Worm (Caenorhabditis elegans): ENCODE results near the gene epic-1.

epic-1 gene

DNA sequence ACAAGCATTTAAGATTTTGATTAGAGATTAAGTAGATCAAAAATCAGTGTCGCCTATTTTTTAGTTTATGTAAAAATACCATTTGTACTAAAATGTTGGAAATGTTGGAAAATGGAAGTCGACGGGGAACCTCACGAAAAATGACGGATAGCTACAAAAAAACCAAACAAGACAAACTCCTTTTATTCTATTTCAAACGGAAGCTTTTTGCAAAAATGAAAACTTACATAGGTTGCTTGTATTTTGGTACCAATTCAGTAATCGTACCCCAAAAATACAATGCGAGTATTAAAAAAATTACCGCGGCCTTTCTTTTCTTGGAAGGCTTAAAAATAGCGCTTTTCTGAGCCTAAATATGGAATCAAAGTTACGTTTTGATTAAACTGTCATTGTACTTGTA lies 17.7 kb downstream of the epic-1 start:
- no peak for TF ChIP-seq lsy-27 (tag; optimal IDR thresholded peaks at IDR 0.05; ENCODE audit: borderline replicate concordance, insufficient read depth)
- no peak for TF ChIP-seq rec-8 (tag; optimal IDR thresholded peaks at IDR 0.05)
- TF ChIP-seq nhr-27 (tag; optimal IDR thresholded peaks at IDR 0.05) = no peak
- TF ChIP-seq B0261.1 (tag; optimal IDR thresholded peaks at IDR 0.05) = no peak
- no peak for TF ChIP-seq nfya-1 (tag; optimal IDR thresholded peaks at IDR 0.05; ENCODE audit: borderline replicate concordance, insufficient read depth)
- TF ChIP-seq sea-2 (GFP tag; IDR thresholded peaks at IDR 0.05) = no peak
- TF ChIP-seq Y53G8AR.9 (GFP tag; conservative IDR thresholded peaks at IDR 0.05) = no peak
- TF ChIP-seq hlh-12 (tag; optimal IDR thresholded peaks at IDR 0.05) = no peak
- no peak for TF ChIP-seq mel-28 (tag; optimal IDR thresholded peaks at IDR 0.05; ENCODE audit: borderline replicate concordance)
- TF ChIP-seq nfyb-1 (GFP tag; IDR thresholded peaks at IDR 0.05) = no peak
- TF ChIP-seq F33H1.4 (GFP tag; IDR thresholded peaks at IDR 0.05) = no peak
- no peak for TF ChIP-seq let-607 (tag; optimal IDR thresholded peaks at IDR 0.05)

DNA sequence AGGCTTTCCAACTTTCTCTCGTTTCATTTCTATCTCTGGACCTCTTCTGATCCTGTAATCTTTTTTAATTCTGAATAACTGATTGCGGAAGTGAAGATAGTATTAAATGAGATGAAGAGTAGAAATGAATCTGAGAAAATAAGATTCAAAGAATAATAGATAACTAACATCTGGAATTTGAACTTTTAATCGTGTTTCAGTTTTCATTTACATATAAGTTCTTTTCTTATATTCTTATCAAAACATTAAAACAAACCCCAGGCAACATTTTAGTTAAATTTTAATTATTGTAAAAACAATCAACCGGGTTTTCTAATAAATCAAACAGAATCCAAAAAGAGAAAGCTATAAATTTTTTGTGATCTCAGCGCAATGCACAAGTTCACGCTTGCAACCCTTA lies 18.5 kb downstream of the epic-1 start:
- TF ChIP-seq attf-6 (GFP tag; IDR thresholded peaks at IDR 0.05) = no peak
- TF ChIP-seq F49E8.2 (tag; optimal IDR thresholded peaks at IDR 0.05; ENCODE audit: insufficient read depth) = no peak
- TF ChIP-seq gei-17 (GFP tag; optimal IDR thresholded peaks at IDR 0.05) = no peak
- TF ChIP-seq him-1 (tag; optimal IDR thresholded peaks at IDR 0.05) = no peak
- no peak for TF ChIP-seq ztf-6 (GFP tag; IDR thresholded peaks at IDR 0.05)
- TF ChIP-seq hmg-20 (GFP tag; IDR thresholded peaks at IDR 0.05) = no peak
- no peak for TF ChIP-seq hlh-12 (tag; optimal IDR thresholded peaks at IDR 0.05)
- no peak for TF ChIP-seq ztf-26 (tag; optimal IDR thresholded peaks at IDR 0.05)
- TF ChIP-seq ama-1 (optimal IDR thresholded peaks at IDR 0.05) = no peak
- TF ChIP-seq ama-1 (GFP tag; optimal IDR thresholded peaks at IDR 0.05) = no peak
- TF ChIP-seq dox-1 (GFP tag; IDR thresholded peaks at IDR 0.05) = no peak
- TF ChIP-seq nfyb-1 (GFP tag; IDR thresholded peaks at IDR 0.05) = no peak
- no peak for TF ChIP-seq lin-35 (GFP tag; optimal IDR thresholded peaks at IDR 0.05)
- no peak for TF ChIP-seq mes-4 (tag; optimal IDR thresholded peaks at IDR 0.05)
- no peak for TF ChIP-seq C17E4.6 (GFP tag; IDR thresholded peaks at IDR 0.05)
- TF ChIP-seq cebp-2 (GFP tag; IDR thresholded peaks at IDR 0.05) = no peak
- TF ChIP-seq nhr-80 (tag; optimal IDR thresholded peaks at IDR 0.05) = no peak

DNA sequence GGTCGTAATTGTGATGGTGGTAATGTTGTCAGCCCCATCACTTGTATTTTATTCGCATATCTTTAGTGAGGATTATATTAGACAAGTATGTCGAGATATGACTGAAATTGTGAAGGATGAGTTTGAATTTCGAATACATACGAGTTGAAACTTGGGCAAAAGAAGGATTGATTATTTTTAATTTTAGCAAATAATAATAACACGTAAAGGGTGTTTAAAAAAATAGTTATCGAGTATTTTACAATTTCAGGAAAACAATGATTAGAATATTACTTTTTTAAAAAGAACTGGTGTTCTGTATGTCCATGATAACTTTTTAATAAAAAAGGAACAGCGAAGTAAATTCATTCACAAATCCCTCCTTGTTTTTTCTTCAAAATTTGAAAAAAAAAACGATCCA lies 21.3 kb downstream of the epic-1 start, which contains the start of gene F11E6.8:
Gene F11E6.8, minus strand, starts transcription at position 101 of the 400 bp plus-strand sequence.
- TF ChIP-seq K12H6.12 (tag; optimal IDR thresholded peaks at IDR 0.05) = no peak
- no peak for TF ChIP-seq rec-8 (tag; optimal IDR thresholded peaks at IDR 0.05)
- TF ChIP-seq B0035.1 (tag; optimal IDR thresholded peaks at IDR 0.05) = no peak

DNA sequence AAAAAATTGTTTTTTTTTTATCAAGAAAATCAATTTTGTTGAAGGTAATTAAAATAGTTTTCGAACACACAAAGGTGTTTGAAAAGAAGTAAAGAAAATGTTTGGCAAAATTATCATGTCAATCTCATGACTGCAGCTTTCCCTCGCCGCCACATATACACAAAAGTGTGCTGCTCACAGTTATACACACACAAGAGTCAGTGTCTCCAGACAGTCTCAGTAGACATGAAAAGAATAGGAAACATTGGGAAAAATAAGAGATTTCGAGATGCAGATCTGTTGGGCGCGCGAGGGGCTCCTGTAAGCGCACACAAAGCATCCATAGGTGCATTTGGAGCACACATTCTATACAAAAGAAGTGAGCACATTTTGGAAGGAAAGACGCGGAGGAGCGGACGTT lies 23.4 kb downstream of the epic-1 start:
- no peak for TF ChIP-seq hlh-26 (GFP tag; conservative IDR thresholded peaks at IDR 0.05)
- TF ChIP-seq nhr-80 (tag; optimal IDR thresholded peaks at IDR 0.05) = peak; percentile 70
- no peak for TF ChIP-seq ZK185.1 (tag; optimal IDR thresholded peaks at IDR 0.05; ENCODE audit: poor library complexity, severe bottlenecking)

DNA sequence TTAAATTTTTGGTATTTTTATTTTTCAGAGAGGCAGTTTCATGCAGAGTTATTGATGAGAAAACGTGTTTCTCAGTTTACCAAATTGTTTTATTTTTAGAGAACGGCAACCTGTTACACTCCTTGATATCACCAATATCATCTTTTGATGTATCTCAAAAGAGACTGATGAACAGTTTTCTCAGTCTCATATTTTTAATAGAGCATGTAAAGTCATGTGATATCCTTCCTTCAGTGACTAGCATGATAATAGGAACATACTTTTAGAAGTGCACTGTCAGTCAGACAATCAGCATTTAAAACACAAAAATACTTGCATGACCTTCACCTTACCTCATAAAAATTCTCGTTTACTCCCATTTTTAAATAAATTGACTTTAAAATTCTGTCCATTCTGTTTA lies 29.2 kb downstream of the epic-1 start, which contains the start of gene F11E6.11:
Gene F11E6.11, plus strand, starts transcription at position 325 of the 400 bp plus-strand sequence.
- no peak for TF ChIP-seq rcor-1 (GFP tag; IDR thresholded peaks at IDR 0.05)
